Worm (Caenorhabditis elegans): Measurements from ENCODE around the gene F38A1.15.

DNA sequence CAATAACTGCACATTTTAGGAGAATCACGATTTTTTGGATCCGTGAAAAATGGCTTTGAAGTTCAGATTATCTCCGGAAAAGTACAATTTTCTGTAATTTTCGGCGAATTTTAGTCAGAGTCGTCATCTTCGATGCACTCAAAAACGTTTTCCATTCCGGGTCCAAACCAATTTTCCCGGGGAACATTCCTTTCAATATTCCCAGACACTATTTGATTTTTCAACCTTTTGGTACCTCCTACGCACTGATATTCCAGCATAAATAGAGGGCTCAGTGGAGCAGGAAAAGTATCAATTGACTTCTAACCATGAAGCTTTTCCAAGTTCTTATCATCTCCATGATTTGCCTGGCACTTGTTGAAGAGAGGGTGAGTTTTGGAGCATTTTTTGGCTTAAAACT is 11.6 kb downstream of the F38A1.15 start, which contains the start of gene W09G12.6:
- TF ChIP-seq ama-1 (optimal IDR thresholded peaks at IDR 0.05) (no peak), sea-1 (GFP tag; conservative IDR thresholded peaks at IDR 0.05) (no peak)
